Fruit fly (Drosophila melanogaster) S2 (cell line): ENCODE data around the gene CG4830.

Source experiments
- CG8478 ChIP-seq: fragments of >200 bp; optimal IDR thresholded peaks from 2 replicates; lab custom pipeline; 2018
- CTCF ChIP-seq, 2 experiments: fragments of >200 bp; optimal IDR thresholded peaks; 2 replicates each; lab custom pipeline; 2018

dm6 chr3R:12211552-12211951, 1.4 kb upstream of the CG4830 start:
- TF ChIP-seq CTCF (optimal IDR thresholded peaks at IDR 0.05; lab: Kevin White, UChicago), result no peak
- no peak for TF ChIP-seq CG8478 (lab: Kevin White, UChicago)
